Worm (Caenorhabditis elegans) whole organism, L3 larva: Measurements from ENCODE around the gene E02C12.6.

Experiments
- R02D3.7 ChIP-seq: fragments of 150-350 bp; optimal IDR thresholded peaks from 2 replicates; lab custom pipeline; 2014; ENCODE audit warnings: missing biosample characterization, missing genetic modification characterization
- ZK546.5 ChIP-seq: sonication (generic microtip); optimal IDR thresholded peaks from 2 replicates; lab custom pipeline; 2017; ENCODE audit warnings: missing biosample characterization, missing genetic modification characterization
- ama-1 ChIP-seq: fragments of 150-350 bp; optimal IDR thresholded peaks from 2 replicates; lab custom pipeline; 2018
- ceh-16 ChIP-seq: sonication (generic microtip); optimal IDR thresholded peaks from 2 replicates; lab custom pipeline; 2017; ENCODE audit warnings: missing biosample characterization, missing genetic modification characterization
- ceh-28 ChIP-seq: fragments of 150-350 bp; optimal IDR thresholded peaks from 2 replicates; lab custom pipeline; 2014; ENCODE audit warnings: missing biosample characterization, missing genetic modification reagents, missing genetic modification characterization
- ceh-82 ChIP-seq: fragments of 150-350 bp; optimal IDR thresholded peaks from 2 replicates; lab custom pipeline; 2014; ENCODE audit warnings: missing biosample characterization, missing genetic modification characterization
- ceh-9 ChIP-seq: sonication (generic microtip); optimal IDR thresholded peaks from 2 replicates; lab custom pipeline; 2018; ENCODE audit warnings: missing biosample characterization, missing genetic modification characterization
- daf-12 ChIP-seq: fragments of 150-350 bp; optimal IDR thresholded peaks from 2 replicates; lab custom pipeline; 2014; ENCODE audit warnings: missing biosample characterization, missing genetic modification reagents, missing genetic modification characterization
- egl-27 ChIP-seq: sonication (generic microtip); optimal IDR thresholded peaks from 4 replicates; lab custom pipeline; 2017; ENCODE audit warnings: missing biosample characterization, missing genetic modification reagents, missing genetic modification characterization
- egl-5 ChIP-seq: fragments of 150-350 bp; optimal IDR thresholded peaks from 2 replicates; lab custom pipeline; 2017; ENCODE audit warnings: missing biosample characterization, missing genetic modification reagents, missing genetic modification characterization, inconsistent platforms
- elt-1 ChIP-seq: fragments of 150-350 bp; optimal IDR thresholded peaks from 2 replicates; lab custom pipeline; 2014; ENCODE audit warnings: missing biosample characterization, missing genetic modification characterization
- elt-2 ChIP-seq: sonication (generic microtip); optimal IDR thresholded peaks from 2 replicates; lab custom pipeline; 2016; ENCODE audit warnings: missing genetic modification reagents, mild to moderate bottlenecking, missing genetic modification characterization, missing compliant biosample characterization
- elt-3 ChIP-seq, 3 experiments: fragments of 150-350 bp in 1 of 3; sonication (generic microtip) in 2 of 3; optimal IDR thresholded peaks; 2 replicates in 2 of 3; 4 replicates in 1 of 3; lab custom pipeline; 2014 to 2017; ENCODE audit warnings: missing biosample characterization in 3 of 3, missing genetic modification characterization in 3 of 3
- eor-1 ChIP-seq, 2 experiments: fragments of 150-350 bp; optimal IDR thresholded peaks; 2 replicates each; lab custom pipeline; 2014 to 2018; ENCODE audit warnings: missing biosample characterization in 2 of 2, missing genetic modification characterization in 2 of 2
- fkh-10 ChIP-seq: sonication (generic microtip); optimal IDR thresholded peaks from 2 replicates; lab custom pipeline; 2017; ENCODE audit warnings: missing biosample characterization, missing genetic modification reagents, missing genetic modification characterization
- fkh-2 ChIP-seq: fragments of 150-350 bp; optimal IDR thresholded peaks from 2 replicates; lab custom pipeline; 2014; ENCODE audit warnings: missing biosample characterization, missing genetic modification reagents, missing genetic modification characterization
- fos-1 ChIP-seq: fragments of 150-350 bp; optimal IDR thresholded peaks from 2 replicates; lab custom pipeline; 2014; ENCODE audit warnings: missing biosample characterization, missing genetic modification characterization
- hmg-11 ChIP-seq: sonication (generic microtip); optimal IDR thresholded peaks from 2 replicates; lab custom pipeline; 2016; ENCODE audit warnings: missing genetic modification characterization, missing compliant biosample characterization
- jun-1 ChIP-seq: fragments of 150-350 bp; optimal IDR thresholded peaks from 2 replicates; lab custom pipeline; 2014; ENCODE audit warnings: missing biosample characterization, missing genetic modification reagents, missing genetic modification characterization
- lin-15B ChIP-seq: fragments of 150-350 bp; optimal IDR thresholded peaks from 2 replicates; lab custom pipeline; 2014; ENCODE audit warnings: missing biosample characterization, missing genetic modification characterization
- lin-39 ChIP-seq: fragments of 150-350 bp; optimal IDR thresholded peaks from 2 replicates; lab custom pipeline; 2018; ENCODE audit warnings: missing biosample characterization, missing genetic modification reagents, missing genetic modification characterization
- lsy-12 ChIP-seq: sonication (generic microtip); optimal IDR thresholded peaks from 2 replicates; lab custom pipeline; 2016; ENCODE audit warnings: mild to moderate bottlenecking, missing genetic modification characterization, missing compliant biosample characterization
- mdl-1 ChIP-seq: fragments of 150-350 bp; optimal IDR thresholded peaks from 2 replicates; lab custom pipeline; 2014; ENCODE audit warnings: missing biosample characterization, missing genetic modification characterization
- mml-1 ChIP-seq: fragments of 150-350 bp; sonication (generic microtip); optimal IDR thresholded peaks from 3 replicates; lab custom pipeline; 2014; ENCODE audit warnings: missing biosample characterization, missing genetic modification characterization
- nfya-1 ChIP-seq: sonication (generic microtip); optimal IDR thresholded peaks from 2 replicates; lab custom pipeline; 2017; ENCODE audit warnings: missing genetic modification characterization, mild to moderate bottlenecking, missing compliant biosample characterization, antibody characterized with exemption, moderate library complexity; ENCODE audit not compliant: insufficient read depth
- nhr-11 ChIP-seq: fragments of 150-350 bp; optimal IDR thresholded peaks from 2 replicates; lab custom pipeline; 2014; ENCODE audit warnings: missing biosample characterization, missing genetic modification characterization
- nhr-12 ChIP-seq: fragments of 150-350 bp; optimal IDR thresholded peaks from 2 replicates; lab custom pipeline; 2014; ENCODE audit warnings: missing biosample characterization, missing genetic modification characterization
- nhr-23 ChIP-seq: fragments of 150-350 bp; optimal IDR thresholded peaks from 2 replicates; lab custom pipeline; 2014; ENCODE audit warnings: missing biosample characterization, missing genetic modification reagents, missing genetic modification characterization
- nhr-237 ChIP-seq: fragments of 150-350 bp; optimal IDR thresholded peaks from 2 replicates; lab custom pipeline; 2014; ENCODE audit warnings: missing biosample characterization, missing genetic modification characterization
- nhr-25 ChIP-seq: sonication (generic microtip); optimal IDR thresholded peaks from 2 replicates; lab custom pipeline; 2017; ENCODE audit warnings: missing biosample characterization, missing genetic modification characterization
- nhr-28 ChIP-seq: fragments of 150-350 bp; optimal IDR thresholded peaks from 2 replicates; lab custom pipeline; 2014; ENCODE audit warnings: missing biosample characterization, missing genetic modification characterization
- nhr-43 ChIP-seq: sonication (generic microtip); optimal IDR thresholded peaks from 2 replicates; lab custom pipeline; 2016; ENCODE audit warnings: mild to moderate bottlenecking, missing genetic modification characterization, missing compliant biosample characterization; ENCODE audit not compliant: poor library complexity, severe bottlenecking
- nhr-67 ChIP-seq: fragments of 150-350 bp; optimal IDR thresholded peaks from 2 replicates; lab custom pipeline; 2014; ENCODE audit warnings: missing biosample characterization, missing genetic modification characterization
- nhr-76 ChIP-seq: fragments of 150-350 bp; sonication (generic microtip); optimal IDR thresholded peaks from 5 replicates; lab custom pipeline; 2014; ENCODE audit warnings: missing biosample characterization, missing genetic modification characterization
- nhr-77 ChIP-seq: fragments of 150-350 bp; optimal IDR thresholded peaks from 2 replicates; lab custom pipeline; 2014; ENCODE audit warnings: missing biosample characterization, missing genetic modification characterization
- pha-4 ChIP-seq: fragments of 150-350 bp; optimal IDR thresholded peaks from 2 replicates; lab custom pipeline; 2014; ENCODE audit warnings: missing biosample characterization, missing genetic modification reagents, missing genetic modification characterization
- pqm-1 ChIP-seq: fragments of 150-350 bp; optimal IDR thresholded peaks from 2 replicates; lab custom pipeline; 2017; ENCODE audit warnings: missing biosample characterization, missing genetic modification characterization, inconsistent platforms
- sea-2 ChIP-seq: fragments of 150-350 bp; sonication (generic microtip); optimal IDR thresholded peaks from 4 replicates; lab custom pipeline; 2014; ENCODE audit warnings: missing biosample characterization, missing genetic modification reagents, missing genetic modification characterization
- skn-1 ChIP-seq: fragments of 150-350 bp; optimal IDR thresholded peaks from 2 replicates; lab custom pipeline; 2014; ENCODE audit warnings: missing biosample characterization, missing genetic modification characterization
- tbx-2 ChIP-seq: sonication (generic microtip); optimal IDR thresholded peaks from 2 replicates; lab custom pipeline; 2016; ENCODE audit warnings: mild to moderate bottlenecking, missing genetic modification characterization, missing compliant biosample characterization
- unc-39 ChIP-seq: sonication (generic microtip); optimal IDR thresholded peaks from 4 replicates; lab custom pipeline; 2017; ENCODE audit warnings: missing biosample characterization, missing genetic modification characterization
- unc-62 ChIP-seq: fragments of 150-350 bp; sonication (generic microtip); optimal IDR thresholded peaks from 4 replicates; lab custom pipeline; 2014; ENCODE audit warnings: missing biosample characterization, missing genetic modification reagents, missing genetic modification characterization
- zag-1 ChIP-seq: fragments of 150-350 bp; optimal IDR thresholded peaks from 2 replicates; lab custom pipeline; 2014; ENCODE audit warnings: missing biosample characterization, missing genetic modification characterization
- ztf-11 ChIP-seq: fragments of 150-350 bp; optimal IDR thresholded peaks from 2 replicates; lab custom pipeline; 2014; ENCODE audit warnings: missing biosample characterization, missing genetic modification characterization
- ztf-4 ChIP-seq: fragments of 150-350 bp; optimal IDR thresholded peaks from 2 replicates; lab custom pipeline; 2014; ENCODE audit warnings: missing biosample characterization, missing genetic modification characterization

E02C12.6 gene

DNA sequence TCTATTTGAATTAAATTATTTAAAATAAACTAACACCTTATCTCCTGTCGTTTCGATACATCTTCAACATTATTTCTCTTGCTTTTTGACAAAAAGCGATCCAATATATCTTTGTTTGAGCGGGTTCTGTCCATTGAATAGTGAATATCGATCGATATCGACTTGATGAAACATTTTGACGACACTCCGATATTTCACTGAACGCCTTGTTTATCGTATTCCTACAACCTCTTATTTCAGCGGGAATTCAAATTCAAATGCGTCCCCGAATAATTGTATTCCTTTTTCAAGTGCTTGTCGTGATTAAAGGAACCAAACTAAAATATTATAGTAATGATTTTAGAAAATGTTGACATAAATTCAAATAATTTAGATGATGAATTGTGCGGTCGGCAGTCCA is 24.1 kb downstream of the E02C12.6 start, which contains the start of the genes K07B1.7 and try-5:
K07B1.7 (minus strand) TSS at position 159 of the 400 bp plus-strand sequence.
try-5 (plus strand) TSS at position 241 of the 400 bp plus-strand sequence.
- no peak for TF ChIP-seq ztf-11 (tag; lab: Kevin White, UChicago)
- peak; percentile 94 for TF ChIP-seq ceh-28 (tag; lab: Kevin White, UChicago)
- no peak for TF ChIP-seq lsy-12 (tag; lab: Kevin White, UChicago)
- TF ChIP-seq pqm-1 (tag; lab: Kevin White, UChicago), result no peak
- no peak for TF ChIP-seq nhr-12 (tag; lab: Kevin White, UChicago)
- no peak for TF ChIP-seq fkh-2 (tag; lab: Kevin White, UChicago)
- TF ChIP-seq elt-3 (tag; optimal IDR thresholded peaks at IDR 0.05; lab: Kevin White, UChicago), result no peak
- TF ChIP-seq nhr-237 (tag; lab: Kevin White, UChicago), result no peak
- no peak for TF ChIP-seq ceh-82 (tag; lab: Kevin White, UChicago)
- no peak for TF ChIP-seq ceh-16 (tag; lab: Kevin White, UChicago)
- peak; percentile 82 for TF ChIP-seq nfya-1 (tag; lab: Kevin White, UChicago)
- no peak for TF ChIP-seq egl-27 (tag; lab: Kevin White, UChicago)
- TF ChIP-seq lin-39, result peak; percentile 12
- TF ChIP-seq egl-5 (tag; lab: Kevin White, UChicago), result peak; percentile 54
- TF ChIP-seq sea-2 (GFP tag; lab: Kevin White, UChicago), result no peak
- no peak for TF ChIP-seq mdl-1 (tag; lab: Kevin White, UChicago)
- TF ChIP-seq nhr-67, result no peak
- TF ChIP-seq nhr-25, result peak; percentile 62
- TF ChIP-seq pha-4 (tag; lab: Kevin White, UChicago), result peak; percentile 85
- no peak for TF ChIP-seq hmg-11 (tag; lab: Kevin White, UChicago)
- TF ChIP-seq nhr-23 (tag; lab: Kevin White, UChicago), result no peak
- no peak for TF ChIP-seq zag-1 (tag; lab: Kevin White, UChicago)
- no peak for TF ChIP-seq unc-62 (GFP tag; lab: Kevin White, UChicago)
- peak; percentile 64 for TF ChIP-seq lin-15B (tag; lab: Kevin White, UChicago)
- no peak for TF ChIP-seq ama-1 (lab: Kevin White, UChicago)
- TF ChIP-seq unc-39 (tag; lab: Kevin White, UChicago), result no peak
- no peak for TF ChIP-seq tbx-2
- TF ChIP-seq eor-1 (tag; optimal IDR thresholded peaks at IDR 0.05; lab: Kevin White, UChicago), result no peak
- TF ChIP-seq daf-12 (tag; lab: Kevin White, UChicago), result no peak
- peak; percentile 96 for TF ChIP-seq R02D3.7
- no peak for TF ChIP-seq nhr-77
- TF ChIP-seq fos-1 (tag; lab: Kevin White, UChicago), result no peak
- no peak for TF ChIP-seq jun-1 (tag; lab: Kevin White, UChicago)
- no peak for TF ChIP-seq nhr-43 (tag; lab: Kevin White, UChicago)
- TF ChIP-seq elt-1 (tag; lab: Kevin White, UChicago), result no peak
- TF ChIP-seq skn-1 (tag; lab: Kevin White, UChicago), result peak; percentile 61

- peak; percentile 94 for TF ChIP-seq tbx-2
- peak; percentile 90 to 100 for TF ChIP-seq eor-1 (tag; optimal IDR thresholded peaks at IDR 0.05; lab: Kevin White, UChicago)
- TF ChIP-seq nhr-25, result peak; percentile 99
- peak; percentile 86 for TF ChIP-seq lin-15B (tag; lab: Kevin White, UChicago)
- peak; percentile 97 for TF ChIP-seq nhr-11 (tag; lab: Kevin White, UChicago)
- peak; percentile 73 for TF ChIP-seq unc-62 (GFP tag; lab: Kevin White, UChicago)
- TF ChIP-seq jun-1 (tag; lab: Kevin White, UChicago), result peak; percentile 98
- TF ChIP-seq elt-1 (tag; lab: Kevin White, UChicago), result peak; percentile 43
- TF ChIP-seq elt-2 (tag; lab: Kevin White, UChicago), result peak; percentile 93
- TF ChIP-seq ama-1 (lab: Kevin White, UChicago), result peak; percentile 100
- no peak for TF ChIP-seq nhr-237 (tag; lab: Kevin White, UChicago)
- peak; percentile 73 for TF ChIP-seq nhr-28 (tag; lab: Kevin White, UChicago)
- TF ChIP-seq ztf-4 (tag; lab: Kevin White, UChicago), result peak; percentile 86
- TF ChIP-seq unc-39 (tag; lab: Kevin White, UChicago), result no peak
- TF ChIP-seq ceh-9 (tag; lab: Kevin White, UChicago), result no peak
- peak; percentile 96 for TF ChIP-seq egl-5 (tag; lab: Kevin White, UChicago)
- peak; percentile 62 for TF ChIP-seq nhr-77
- peak; percentile 47 for TF ChIP-seq ZK546.5 (tag; lab: Kevin White, UChicago)
- TF ChIP-seq mml-1 (tag; lab: Kevin White, UChicago), result peak; percentile 12
- peak; percentile 98 for TF ChIP-seq pha-4 (tag; lab: Kevin White, UChicago)
- peak; percentile 75 for TF ChIP-seq egl-27 (tag; lab: Kevin White, UChicago)
- TF ChIP-seq nhr-67, result no peak
- TF ChIP-seq fkh-2 (tag; lab: Kevin White, UChicago), result no peak
- no peak for TF ChIP-seq ceh-16 (tag; lab: Kevin White, UChicago)
- TF ChIP-seq elt-3 (tag; optimal IDR thresholded peaks at IDR 0.05; lab: Kevin White, UChicago), result peak; percentile 22 to 95 (median 91)
- peak; percentile 90 for TF ChIP-seq sea-2 (GFP tag; lab: Kevin White, UChicago)
- peak; percentile 90 for TF ChIP-seq nfya-1 (tag; lab: Kevin White, UChicago)
- TF ChIP-seq fos-1 (tag; lab: Kevin White, UChicago), result peak; percentile 92
- peak; percentile 93 for TF ChIP-seq R02D3.7
- TF ChIP-seq nhr-76, result peak; percentile 76
- peak; percentile 96 for TF ChIP-seq fkh-10
- TF ChIP-seq nhr-23 (tag; lab: Kevin White, UChicago), result peak; percentile 97
- TF ChIP-seq ceh-82 (tag; lab: Kevin White, UChicago), result peak; percentile 91
- peak; percentile 7 for TF ChIP-seq ztf-11 (tag; lab: Kevin White, UChicago)
These were observed 27.0 kb downstream of the E02C12.6 start, which contains the start of gene tos-1 for ce11 chrV:9343629-9344624. tos-1 (minus strand) TSS chrV:9344203.
